Worm (Caenorhabditis elegans) whole organism, L2 larva: ENCODE measurements around the gene K02F3.12.

Source experiments
- ZK546.5 ChIP-seq: sonication (generic microtip); optimal IDR thresholded peaks from 2 replicates; lab custom pipeline; 2017; ENCODE audit warnings: missing biosample characterization, missing genetic modification characterization
- ceh-16 ChIP-seq: fragments of 150-350 bp; optimal IDR thresholded peaks from 2 replicates; lab custom pipeline; 2014; ENCODE audit warnings: missing biosample characterization, missing genetic modification characterization
- nhr-77 ChIP-seq: fragments of 150-350 bp; optimal IDR thresholded peaks from 2 replicates; lab custom pipeline; 2014; ENCODE audit warnings: missing biosample characterization, missing genetic modification characterization
- sma-3 ChIP-seq: sonication (generic microtip); optimal IDR thresholded peaks from 2 replicates; lab custom pipeline; 2016; ENCODE audit warnings: missing genetic modification reagents, missing genetic modification characterization, missing compliant biosample characterization
- snpc-4 ChIP-seq: fragments of 150-350 bp; optimal IDR thresholded peaks from 2 replicates; lab custom pipeline; 2014; ENCODE audit warnings: missing biosample characterization, missing genetic modification characterization
- ztf-11 ChIP-seq: sonication (generic microtip); optimal IDR thresholded peaks from 2 replicates; lab custom pipeline; 2017; ENCODE audit warnings: missing biosample characterization, missing genetic modification characterization
- ztf-4 ChIP-seq: fragments of 150-350 bp; optimal IDR thresholded peaks from 2 replicates; lab custom pipeline; 2014; ENCODE audit warnings: missing biosample characterization, missing genetic modification characterization

- no peak for TF ChIP-seq ZK546.5 (tag; lab: Kevin White, UChicago)
- TF ChIP-seq ceh-16 (tag; lab: Kevin White, UChicago), result no peak
- no peak for TF ChIP-seq ztf-11 (tag; lab: Kevin White, UChicago)
- TF ChIP-seq nhr-77 (tag; lab: Kevin White, UChicago), result no peak
- TF ChIP-seq sma-3 (GFP tag; lab: Kevin White, UChicago), result no peak
- no peak for TF ChIP-seq ztf-4 (tag; lab: Kevin White, UChicago)
- TF ChIP-seq snpc-4 (tag; lab: Kevin White, UChicago), result no peak
Measured at ce11 chrIII:839491-839890, 16.9 kb upstream of the K02F3.12 start, which contains the start of gene dos-3.
